Worm (Caenorhabditis elegans) whole organism, dauer: ENCODE data around the gene mff-1.

Source experiments
- unc-62 ChIP-seq: sonication (generic microtip); optimal IDR thresholded peaks from 2 replicates; lab custom pipeline; 2017; ENCODE audit warnings: missing biosample characterization, missing genetic modification reagents, missing genetic modification characterization

The mff-1 gene

DNA sequence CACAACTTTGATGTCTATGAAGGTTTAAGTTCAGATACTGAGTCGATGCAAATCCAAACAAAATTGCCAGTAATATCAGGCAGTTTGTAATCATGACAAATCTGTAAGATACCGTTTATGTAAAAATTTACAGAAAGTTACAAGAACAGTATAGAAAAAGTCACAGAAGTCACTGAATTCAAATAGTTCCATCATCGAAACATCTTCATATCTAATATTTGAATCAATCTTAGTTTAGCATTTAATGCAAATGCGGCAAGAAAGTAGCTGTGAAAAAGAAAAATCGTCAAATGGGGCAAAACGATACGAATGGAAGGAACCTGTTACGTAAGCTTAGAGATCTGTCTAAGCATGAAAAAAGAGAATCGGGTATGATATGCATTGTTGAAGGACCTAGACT is 43.9 kb downstream of the mff-1 start, which contains the start of gene gmap-2:
Gene gmap-2, minus strand, starts transcription at position 101 of the 400 bp plus-strand sequence.
- TF ChIP-seq unc-62 (GFP tag; lab: Kevin White, UChicago), result no peak

DNA sequence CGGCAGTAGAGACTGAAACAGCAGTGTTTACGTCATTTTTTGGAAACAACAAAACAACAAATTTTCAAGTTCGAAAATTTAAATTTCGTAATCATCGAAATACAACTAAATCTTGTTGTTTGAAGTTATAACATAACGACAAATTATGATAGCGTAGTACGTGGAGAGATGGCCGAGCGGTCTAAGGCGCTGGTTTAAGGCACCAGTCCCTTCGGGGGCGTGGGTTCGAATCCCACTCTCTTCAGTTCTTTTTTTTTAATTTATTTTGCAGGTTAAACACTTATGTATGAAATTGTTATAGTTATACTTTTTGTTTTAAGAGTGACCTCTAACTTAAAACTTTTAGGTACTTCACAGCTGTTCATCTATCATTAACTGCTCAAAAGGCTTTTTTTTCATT is 44.7 kb downstream of the mff-1 start:
- TF ChIP-seq unc-62 (GFP tag; lab: Kevin White, UChicago), result no peak

DNA sequence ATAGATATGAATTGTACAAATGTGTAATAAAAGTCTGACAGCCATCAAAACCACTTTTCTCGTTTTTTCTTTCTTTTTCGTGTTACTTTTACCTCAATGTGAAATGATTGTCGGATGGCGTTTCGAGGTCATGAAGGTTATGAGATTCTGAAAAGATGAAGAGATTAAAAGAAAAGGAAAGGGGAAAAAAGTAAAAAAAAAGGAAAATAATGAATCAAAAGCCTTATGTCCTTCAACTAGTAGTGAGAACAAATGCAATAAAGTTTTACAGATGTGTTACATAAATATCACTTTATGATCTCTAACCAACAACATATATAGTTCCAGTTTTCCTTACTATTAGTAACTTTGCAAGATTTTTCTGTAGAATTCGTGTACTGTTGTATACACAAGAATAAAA is 46.2 kb downstream of the mff-1 start, which contains the start of gene gmap-3:
Gene gmap-3, minus strand, starts transcription at position 148 of the 400 bp plus-strand sequence.
- no peak for TF ChIP-seq unc-62 (GFP tag; lab: Kevin White, UChicago)

DNA sequence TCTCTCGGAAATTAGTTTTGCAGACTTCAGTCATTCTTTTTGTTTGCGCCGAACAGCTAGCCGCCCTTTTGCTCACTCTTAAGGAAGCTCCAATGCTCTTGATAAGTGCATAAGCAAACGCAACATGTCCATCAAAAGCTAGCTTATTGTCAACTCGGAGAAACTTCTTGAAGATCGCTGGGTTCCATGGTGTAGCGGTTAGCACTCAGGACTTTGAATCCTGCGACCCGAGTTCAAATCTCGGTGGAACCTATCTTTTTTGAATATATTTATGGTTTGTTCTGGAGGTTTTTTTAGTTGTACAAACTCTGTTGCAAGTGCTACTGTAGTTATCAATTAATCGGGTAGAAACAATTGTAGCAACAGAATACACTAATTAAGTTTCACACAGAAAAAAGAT is 49.5 kb downstream of the mff-1 start:
- no peak for TF ChIP-seq unc-62 (GFP tag; lab: Kevin White, UChicago)
